Fruit fly (Drosophila melanogaster) whole organism, embryonic: ENCODE measurements around the gene CG33654.

ENCODE experiments used
- Atf3 ChIP-seq: fragments of 200-800 bp; sonication (Bioruptor generic); optimal IDR thresholded peaks from 3 replicates; lab custom pipeline; 2016; ENCODE audit warnings: missing biosample characterization, missing genetic modification characterization
- CG10462 ChIP-seq: fragments of 200-800 bp; sonication (Bioruptor generic); optimal IDR thresholded peaks from 2 replicates; lab custom pipeline; 2016; ENCODE audit warnings: missing biosample characterization, missing genetic modification characterization
- CG10654 ChIP-seq: fragments of 200-800 bp; sonication (Bioruptor generic); optimal IDR thresholded peaks from 2 replicates; lab custom pipeline; 2016; ENCODE audit warnings: missing biosample characterization, missing genetic modification characterization
- CG12104 ChIP-seq: fragments of 200-800 bp; sonication (Bioruptor generic); optimal IDR thresholded peaks from 3 replicates; lab custom pipeline; 2016; ENCODE audit warnings: missing biosample characterization, missing genetic modification characterization
- CG13775 ChIP-seq: fragments of 200-800 bp; sonication (Bioruptor generic); optimal IDR thresholded peaks from 3 replicates; lab custom pipeline; 2017; ENCODE audit warnings: missing biosample characterization, mild to moderate bottlenecking, missing genetic modification characterization
- CG14710 ChIP-seq: fragments of 200-800 bp; sonication (Bioruptor generic); optimal IDR thresholded peaks from 3 replicates; lab custom pipeline; 2019; ENCODE audit warnings: missing biosample characterization, mild to moderate bottlenecking, missing genetic modification characterization, moderate library complexity
- CG14965 ChIP-seq: fragments of 200-800 bp; sonication (Bioruptor generic); optimal IDR thresholded peaks from 2 replicates; lab custom pipeline; 2016; ENCODE audit warnings: missing biosample characterization, missing genetic modification characterization, borderline replicate concordance
- CG15696 ChIP-seq: fragments of 200-800 bp; sonication (Bioruptor generic); optimal IDR thresholded peaks from 2 replicates; lab custom pipeline; 2019; ENCODE audit warnings: missing biosample characterization, mild to moderate bottlenecking, missing genetic modification characterization, moderate library complexity
- CG16813 ChIP-seq: fragments of 200-800 bp; sonication (Bioruptor generic); IDR thresholded peaks from 3 replicates; pipeline ENCODE4 v1.3.6; 2022; ENCODE audit warnings: missing biosample characterization, missing genetic modification characterization; ENCODE audit not compliant: partially characterized antibody
- CG17385 ChIP-seq: fragments of 200-800 bp; sonication (Bioruptor generic); optimal IDR thresholded peaks from 3 replicates; lab custom pipeline; 2018; ENCODE audit warnings: missing biosample characterization, mild to moderate bottlenecking, missing genetic modification characterization
- CG2120 ChIP-seq: fragments of 200-800 bp; sonication (Bioruptor generic); optimal IDR thresholded peaks from 3 replicates; lab custom pipeline; 2016; ENCODE audit warnings: missing biosample characterization, missing genetic modification characterization
- CG34376 ChIP-seq: fragments of 200-800 bp; sonication (Bioruptor generic); optimal IDR thresholded peaks from 2 replicates; lab custom pipeline; 2018; ENCODE audit warnings: missing biosample characterization, mild to moderate bottlenecking, missing genetic modification characterization
- CG4730 ChIP-seq: fragments of 200-800 bp; sonication (Bioruptor generic); IDR thresholded peaks from 2 replicates; pipeline ENCODE4 v1.3.6; 2022; ENCODE audit warnings: missing biosample characterization, missing genetic modification characterization
- CG4854 ChIP-seq: fragments of 200-800 bp; sonication (Bioruptor generic); optimal IDR thresholded peaks from 2 replicates; lab custom pipeline; 2016; ENCODE audit warnings: missing biosample characterization, missing genetic modification characterization, inconsistent platforms
- CG9817 ChIP-seq: fragments of 200-800 bp; sonication (Bioruptor generic); optimal IDR thresholded peaks from 2 replicates; lab custom pipeline; 2018; ENCODE audit warnings: missing biosample characterization, mild to moderate bottlenecking, missing genetic modification characterization, moderate library complexity
- D ChIP-seq, 2 experiments: fragments of 200-800 bp in 1 of 2; fragments of >200 bp in 1 of 2; sonication (Bioruptor generic) in 1 of 2; optimal IDR thresholded peaks; 2 replicates in 1 of 2; 3 replicates in 1 of 2; lab custom pipeline; 2017; ENCODE audit warnings: mild to moderate bottlenecking in 1 of 2, missing biosample characterization in 1 of 2, missing genetic modification characterization in 1 of 2, missing genetic modification reagents in 1 of 2
- Dek ChIP-seq: fragments of 200-800 bp; sonication (Bioruptor generic); optimal IDR thresholded peaks from 3 replicates; lab custom pipeline; 2019; ENCODE audit warnings: missing biosample characterization, mild to moderate bottlenecking, missing genetic modification characterization, moderate library complexity
- Hey ChIP-seq: fragments of 200-800 bp; sonication (Bioruptor generic); optimal IDR thresholded peaks from 3 replicates; lab custom pipeline; 2018; ENCODE audit warnings: missing biosample characterization, mild to moderate bottlenecking, missing genetic modification characterization
- MBD-R2 ChIP-seq: fragments of 200-800 bp; sonication (Bioruptor generic); IDR thresholded peaks from 2 replicates; pipeline ENCODE4 v1.3.6; 2022; ENCODE audit warnings: missing biosample characterization, missing genetic modification characterization
- Med ChIP-seq: fragments of 200-800 bp; sonication (Bioruptor generic); peaks from one replicate; lab custom pipeline; 2016; ENCODE audit warnings: missing biosample characterization, missing genetic modification characterization, mild to moderate bottlenecking, inconsistent platforms, moderate library complexity
- NC2β ChIP-seq: fragments of 200-800 bp; sonication (Bioruptor generic); optimal IDR thresholded peaks from 2 replicates; lab custom pipeline; 2016; ENCODE audit warnings: missing biosample characterization, missing genetic modification characterization
- Nf-YC ChIP-seq: fragments of 200-800 bp; optimal IDR thresholded peaks from 3 replicates; lab custom pipeline; 2019; ENCODE audit warnings: missing biosample characterization, mild to moderate bottlenecking, missing genetic modification characterization, moderate library complexity
- Pdp1 ChIP-seq, 2 experiments: fragments of 200-800 bp; sonication (Bioruptor generic); optimal IDR thresholded peaks; 3 replicates each; lab custom pipeline; 2016; ENCODE audit warnings: missing biosample characterization in 2 of 2, missing genetic modification characterization in 2 of 2, mild to moderate bottlenecking in 1 of 2, moderate library complexity in 1 of 2
- Rfx ChIP-seq: fragments of 200-800 bp; sonication (Bioruptor generic); IDR thresholded peaks from 2 replicates; pipeline ENCODE4 v1.3.6; 2022; ENCODE audit warnings: missing biosample characterization, missing genetic modification characterization
- Ssrp ChIP-seq: fragments of 200-800 bp; sonication (Bioruptor generic); optimal IDR thresholded peaks from 2 replicates; lab custom pipeline; 2018; ENCODE audit warnings: missing biosample characterization, mild to moderate bottlenecking, missing genetic modification characterization, moderate library complexity
- amos ChIP-seq: fragments of 200-800 bp; sonication (Bioruptor generic); IDR thresholded peaks from 2 replicates; pipeline ENCODE4 v1.3.6; 2022; ENCODE audit warnings: missing biosample characterization, missing genetic modification characterization; ENCODE audit not compliant: partially characterized antibody
- ase ChIP-seq: fragments of 200-800 bp; sonication (Bioruptor generic); IDR thresholded peaks from 3 replicates; pipeline ENCODE4 v1.3.6; 2022; ENCODE audit warnings: missing biosample characterization, missing genetic modification characterization
- cato ChIP-seq: fragments of 200-800 bp; sonication (Bioruptor generic); optimal IDR thresholded peaks from 2 replicates; lab custom pipeline; 2016; ENCODE audit warnings: missing biosample characterization, missing genetic modification characterization, borderline replicate concordance
- chinmo ChIP-seq: fragments of 200-800 bp; sonication (Bioruptor generic); IDR thresholded peaks from 4 replicates; pipeline ENCODE4 v1.3.6; 2022; ENCODE audit warnings: missing biosample characterization, missing genetic modification characterization; ENCODE audit not compliant: partially characterized antibody
- chm ChIP-seq: fragments of 200-800 bp; sonication (Bioruptor generic); IDR thresholded peaks from 2 replicates; pipeline ENCODE4 v1.3.6; 2022; ENCODE audit warnings: missing biosample characterization, missing genetic modification characterization
- dmrt99B ChIP-seq: fragments of 200-800 bp; sonication (Bioruptor generic); optimal IDR thresholded peaks from 2 replicates; lab custom pipeline; 2018; ENCODE audit warnings: missing biosample characterization, mild to moderate bottlenecking, missing genetic modification characterization, moderate library complexity
- dpn ChIP-seq, 2 experiments: fragments of 200-800 bp; sonication (Bioruptor generic); optimal IDR thresholded peaks; 3 replicates each; lab custom pipeline; 2016; ENCODE audit warnings: missing biosample characterization in 2 of 2, missing genetic modification characterization in 2 of 2
- ewg ChIP-seq: fragments of 200-800 bp; sonication (Bioruptor generic); optimal IDR thresholded peaks from 3 replicates; lab custom pipeline; 2017; ENCODE audit warnings: mild to moderate bottlenecking, missing biosample characterization, missing genetic modification reagents, missing genetic modification characterization
- gce ChIP-seq: fragments of 200-800 bp; sonication (Bioruptor generic); IDR thresholded peaks from 3 replicates; pipeline ENCODE4 v1.3.6; 2022; ENCODE audit warnings: missing biosample characterization, missing genetic modification characterization
- gem ChIP-seq: fragments of 200-800 bp; sonication (Bioruptor generic); optimal IDR thresholded peaks from 2 replicates; lab custom pipeline; 2019; ENCODE audit warnings: missing biosample characterization, mild to moderate bottlenecking, missing genetic modification characterization, moderate library complexity
- gsb ChIP-seq: fragments of 200-800 bp; sonication (Bioruptor generic); IDR thresholded peaks from 2 replicates; pipeline ENCODE4 v1.3.6; 2022; ENCODE audit warnings: missing biosample characterization, missing genetic modification characterization
- gt ChIP-seq: fragments of 200-800 bp; sonication (Bioruptor generic); IDR thresholded peaks from 2 replicates; pipeline ENCODE4 v1.3.6; 2022; ENCODE audit warnings: missing biosample characterization, missing genetic modification characterization
- her ChIP-seq: fragments of 200-800 bp; sonication (Bioruptor generic); optimal IDR thresholded peaks from 2 replicates; lab custom pipeline; 2016; ENCODE audit warnings: missing biosample characterization, missing genetic modification characterization
- kah ChIP-seq: fragments of 200-800 bp; sonication (Bioruptor generic); optimal IDR thresholded peaks from 2 replicates; lab custom pipeline; 2018; ENCODE audit warnings: missing biosample characterization, mild to moderate bottlenecking, missing genetic modification characterization
- kni ChIP-seq: fragments of 200-800 bp; sonication (Bioruptor generic); optimal IDR thresholded peaks from 3 replicates; lab custom pipeline; 2017; ENCODE audit warnings: mild to moderate bottlenecking, missing biosample characterization, missing genetic modification reagents, missing genetic modification characterization
- org-1 ChIP-seq: fragments of 200-800 bp; sonication (Bioruptor generic); optimal IDR thresholded peaks from 2 replicates; lab custom pipeline; 2017; ENCODE audit warnings: missing biosample characterization, missing genetic modification characterization
- sens ChIP-seq: fragments of 200-800 bp; sonication (Bioruptor generic); peaks from one replicate; lab custom pipeline; 2016; ENCODE audit warnings: missing biosample characterization, missing genetic modification characterization
- slp2 ChIP-seq: fragments of 200-800 bp; sonication (Bioruptor generic); optimal IDR thresholded peaks from 2 replicates; lab custom pipeline; 2016; ENCODE audit warnings: missing biosample characterization, missing genetic modification characterization
- twi ChIP-seq: fragments of 200-800 bp; optimal IDR thresholded peaks from 2 replicates; lab custom pipeline; 2019; ENCODE audit warnings: missing biosample characterization, mild to moderate bottlenecking, missing genetic modification characterization, moderate library complexity
- vvl ChIP-seq: fragments of 200-800 bp; sonication (Bioruptor generic); IDR thresholded peaks from 2 replicates; pipeline ENCODE4 v1.3.6; 2022; ENCODE audit warnings: missing biosample characterization, missing genetic modification characterization
- wdn ChIP-seq: fragments of 200-800 bp; sonication (Bioruptor generic); IDR thresholded peaks from 2 replicates; pipeline ENCODE4 v1.3.6; 2022; ENCODE audit warnings: missing biosample characterization, missing genetic modification characterization

Gene CG33654

DNA sequence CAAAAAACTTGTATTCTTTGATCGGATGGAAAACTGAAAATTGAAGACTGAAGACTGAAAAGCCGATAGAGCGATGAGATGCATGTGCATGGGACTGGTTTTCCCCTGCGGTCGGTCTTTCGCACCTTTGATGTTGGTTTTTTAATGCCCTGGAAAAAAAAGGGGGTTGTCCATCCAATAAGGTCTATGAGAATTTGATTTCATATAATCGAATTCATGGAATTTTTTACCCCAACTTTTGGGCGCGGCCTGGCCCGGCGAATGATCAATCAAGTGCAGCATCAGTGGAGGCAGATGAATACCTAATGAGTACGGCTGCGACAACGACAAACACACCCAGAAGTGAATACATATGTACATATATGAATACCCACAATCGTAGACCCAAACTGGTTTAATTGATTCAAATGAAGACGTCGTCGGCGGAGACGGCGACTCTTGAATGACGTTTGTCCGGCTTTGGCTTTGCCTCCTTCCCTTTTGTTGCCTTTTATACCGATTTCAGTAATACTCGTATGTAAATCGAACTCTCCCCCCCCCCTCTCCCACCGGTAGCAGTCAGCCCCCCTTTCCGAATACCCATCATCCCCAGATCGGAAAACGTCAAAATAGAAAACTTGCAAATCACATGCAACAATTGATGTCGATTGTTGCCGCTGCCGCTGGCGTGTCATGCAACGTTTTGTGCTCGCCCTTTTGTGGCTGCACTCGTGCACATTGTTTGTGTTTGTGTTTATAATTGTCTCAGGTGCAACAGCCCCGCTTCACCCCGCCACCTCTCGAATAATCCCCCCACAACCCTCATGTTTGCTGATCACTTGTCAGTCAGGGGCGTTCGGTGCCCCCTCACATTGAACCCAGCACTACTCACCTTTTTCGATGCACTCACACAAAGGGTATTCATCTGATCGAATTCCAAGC lies 20.3 kb upstream of the CG33654 start (continued):
- TF ChIP-seq vvl (peak; percentile 77), CG10462 (GFP tag; lab: Kevin White, UChicago) (no peak), ewg (no peak), twi (no peak), org-1 (GFP tag; lab: Kevin White, UChicago) (no peak), wdn (no peak), amos (GFP tag; lab: Robert Waterston, UW) (no peak), sens (GFP tag; lab: Kevin White, UChicago) (peak; percentile 64), Ssrp (no peak), gce (GFP tag; lab: Robert Waterston, UW) (no peak), CG14710 (tag; lab: Kevin White, UChicago) (no peak), CG10654 (GFP tag; lab: Kevin White, UChicago) (no peak), dpn (GFP tag; optimal IDR thresholded peaks at IDR 0.05; lab: Kevin White, UChicago) (no peak), CG16813 (GFP tag; lab: Robert Waterston, UW) (no peak), her (GFP tag; lab: Kevin White, UChicago) (no peak)

DNA sequence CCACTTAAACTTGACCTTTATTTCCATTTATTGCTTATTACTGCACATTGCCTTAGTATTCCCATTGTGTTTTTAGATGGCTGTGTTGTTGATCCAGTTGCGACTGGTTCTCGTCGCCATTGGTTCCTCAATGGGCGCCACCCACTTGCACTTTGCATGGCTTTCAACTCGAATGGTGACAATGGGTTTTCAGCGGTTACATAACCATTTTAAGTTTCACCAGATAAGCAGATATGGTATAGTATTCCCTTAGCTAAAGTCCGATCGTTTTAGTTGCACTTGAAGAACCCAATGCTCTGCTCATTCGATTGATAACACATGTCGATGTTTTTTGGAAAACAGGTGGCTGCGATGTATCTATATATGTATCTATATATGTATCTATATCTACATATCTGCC lies 18.9 kb upstream of the CG33654 start:
- TF ChIP-seq kah (GFP tag; lab: Kevin White, UChicago) (peak; percentile 77), chinmo (GFP tag; lab: Robert Waterston, UW) (0 out of 4 replicates have a peak, but pooled peaks have one; percentile 62), MBD-R2 (GFP tag; lab: Robert Waterston, UW) (no peak), Med (GFP tag; lab: Kevin White, UChicago) (peak; percentile 29), chm (GFP tag; lab: Robert Waterston, UW) (0 out of 2 replicates have a peak, but pooled peaks have one; percentile 17), Pdp1 (GFP tag; optimal IDR thresholded peaks at IDR 0.05; lab: Kevin White, UChicago) (peak in 1 of 2 experiments; percentile 90), gem (peak; percentile 18), Hey (tag; lab: Kevin White, UChicago) (no peak)

DNA sequence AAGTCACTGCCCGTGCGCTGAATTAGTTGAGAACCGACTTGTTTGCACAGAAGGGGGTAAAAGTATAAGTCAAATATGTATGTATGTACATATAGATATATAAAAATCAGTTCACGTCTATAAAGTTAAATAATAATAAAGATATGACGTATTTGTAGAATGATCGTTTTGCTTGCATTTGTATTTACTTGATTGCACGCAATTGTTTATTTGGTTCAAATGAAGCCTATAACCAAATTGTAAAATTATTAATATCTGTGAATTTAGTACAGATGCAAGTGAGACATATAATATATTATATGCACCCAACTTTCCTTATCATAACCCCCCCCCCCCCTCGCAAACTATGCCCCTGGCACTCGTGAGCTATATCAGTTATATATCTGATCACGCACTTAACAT lies 17.5 kb upstream of the CG33654 start:
- TF ChIP-seq gt (GFP tag; lab: Robert Waterston, UW) (no peak), ase (GFP tag; lab: Robert Waterston, UW) (no peak), Atf3 (GFP tag; lab: Kevin White, UChicago) (no peak), Nf-YC (tag; lab: Kevin White, UChicago) (no peak), gsb (no peak), Rfx (GFP tag; lab: Robert Waterston, UW) (no peak), CG4854 (GFP tag; lab: Kevin White, UChicago) (no peak), cato (GFP tag; lab: Kevin White, UChicago) (no peak), D (optimal IDR thresholded peaks at IDR 0.05; lab: Kevin White, UChicago) (no peak), D (GFP tag; optimal IDR thresholded peaks at IDR 0.05; lab: Kevin White, UChicago) (no peak), NC2β (GFP tag; lab: Kevin White, UChicago) (no peak), CG14965 (GFP tag; lab: Kevin White, UChicago) (no peak), dmrt99B (tag; lab: Kevin White, UChicago) (peak; percentile 56), slp2 (GFP tag; lab: Kevin White, UChicago) (no peak), Dek (tag; lab: Kevin White, UChicago) (no peak), CG4730 (GFP tag; lab: Robert Waterston, UW) (peak; percentile 5; the same call in 1 of the 2 replicates), CG34376 (GFP tag; lab: Kevin White, UChicago) (peak; percentile 38), CG13775 (GFP tag; lab: Kevin White, UChicago) (peak; percentile 55), CG17385 (peak; percentile 40), kni (no peak), CG15696 (tag; lab: Kevin White, UChicago) (peak; percentile 52), CG2120 (GFP tag; lab: Kevin White, UChicago) (peak; percentile 63), CG12104 (GFP tag; lab: Kevin White, UChicago) (peak; percentile 40), ewg (no peak), CG9817 (tag; lab: Kevin White, UChicago) (no peak)
